Worm (Caenorhabditis elegans): ENCODE measurements around the gene C50B6.9.

Gene C50B6.9

ce11 chrV:13335883-13336419 lies at the start of gene C50B6.9:
Gene C50B6.9 (plus strand): TSS chrV:13336369.
- TF ChIP-seq ets-4 (tag; optimal IDR thresholded peaks at IDR 0.05) (no peak), ceh-48 (tag; optimal IDR thresholded peaks at IDR 0.05) (no peak), madf-2 (tag; optimal IDR thresholded peaks at IDR 0.05) (no peak), C08G9.2 (tag; optimal IDR thresholded peaks at IDR 0.05) (no peak), ceh-30 (tag; optimal IDR thresholded peaks at IDR 0.05) (no peak), sdc-2 (tag; optimal IDR thresholded peaks at IDR 0.05) (no peak), hlh-30 (tag; optimal IDR thresholded peaks at IDR 0.05; ENCODE audit: insufficient read depth) (peak; percentile 1), lim-6 (tag; optimal IDR thresholded peaks at IDR 0.05) (no peak)

- TF ChIP-seq pha-2 (tag; optimal IDR thresholded peaks at IDR 0.05) (no peak), ceh-6 (GFP tag; optimal IDR thresholded peaks at IDR 0.05) (no peak), ets-4 (tag; optimal IDR thresholded peaks at IDR 0.05) (no peak), che-1 (tag; optimal IDR thresholded peaks at IDR 0.05) (no peak), C08G9.2 (tag; optimal IDR thresholded peaks at IDR 0.05) (no peak), odd-2 (tag; optimal IDR thresholded peaks at IDR 0.05) (no peak), pat-9 (tag; optimal IDR thresholded peaks at IDR 0.05) (no peak), dve-1 (tag; optimal IDR thresholded peaks at IDR 0.05) (no peak), hlh-13 (GFP tag; optimal IDR thresholded peaks at IDR 0.05) (no peak), pag-3 (tag; optimal IDR thresholded peaks at IDR 0.05; ENCODE audit: borderline replicate concordance) (no peak), sdc-2 (tag; optimal IDR thresholded peaks at IDR 0.05) (no peak), ceh-30 (tag; optimal IDR thresholded peaks at IDR 0.05) (no peak), ztf-16 (tag; optimal IDR thresholded peaks at IDR 0.05) (no peak), K09A11.1 (tag; optimal IDR thresholded peaks at IDR 0.05; ENCODE audit: insufficient read depth) (no peak), unc-42 (tag; optimal IDR thresholded peaks at IDR 0.05) (no peak), fkh-6 (tag; optimal IDR thresholded peaks at IDR 0.05) (no peak)
Observed at ce11 chrV:13286525-13286924, 49.6 kb upstream of the C50B6.9 start.

ce11 chrV:13288881-13289280 lies 47.3 kb upstream of the C50B6.9 start:
- TF ChIP-seq K02D7.2 (tag; optimal IDR thresholded peaks at IDR 0.05) (no peak), unc-55 (GFP tag; optimal IDR thresholded peaks at IDR 0.05) (peak; percentile 6), hlh-8 (tag; optimal IDR thresholded peaks at IDR 0.05) (no peak), nhr-232 (tag; optimal IDR thresholded peaks at IDR 0.05) (no peak), ceh-30 (tag; optimal IDR thresholded peaks at IDR 0.05) (no peak), pha-2 (tag; optimal IDR thresholded peaks at IDR 0.05) (no peak)

- TF ChIP-seq unc-42 (tag; optimal IDR thresholded peaks at IDR 0.05) (peak; percentile 73), ztf-16 (tag; optimal IDR thresholded peaks at IDR 0.05) (no peak)
Observed at ce11 chrV:13294507-13294906, 41.7 kb upstream of the C50B6.9 start.

- TF ChIP-seq ttx-3 (tag; optimal IDR thresholded peaks at IDR 0.05) (no peak), zip-5 (tag; optimal IDR thresholded peaks at IDR 0.05) (no peak), K02D7.2 (tag; optimal IDR thresholded peaks at IDR 0.05) (no peak), T23F11.4 (GFP tag; optimal IDR thresholded peaks at IDR 0.05) (no peak), hlh-8 (tag; optimal IDR thresholded peaks at IDR 0.05) (no peak), hlh-15 (tag; optimal IDR thresholded peaks at IDR 0.05) (no peak), tbx-2 (tag; optimal IDR thresholded peaks at IDR 0.05) (no peak), fkh-10 (GFP tag; optimal IDR thresholded peaks at IDR 0.05) (no peak), ceh-2 (tag; optimal IDR thresholded peaks at IDR 0.05) (no peak)
Observed at ce11 chrV:13295859-13296258, 40.3 kb upstream of the C50B6.9 start, which contains the start of gene uig-1. Gene uig-1 (minus strand): TSS chrV:13295978.

ce11 chrV:13297220-13297619 lies 38.9 kb upstream of the C50B6.9 start, which contains the start of gene C26E1.1:
Gene C26E1.1 (plus strand): TSS chrV:13297520.
- no peak for TF ChIP-seq pqm-1 (tag; optimal IDR thresholded peaks at IDR 0.05)
- no peak for TF ChIP-seq nhr-11 (tag; optimal IDR thresholded peaks at IDR 0.05)
- no peak for TF ChIP-seq sdc-2 (tag; optimal IDR thresholded peaks at IDR 0.05)
- no peak for TF ChIP-seq pax-1 (tag; optimal IDR thresholded peaks at IDR 0.05)
- no peak for TF ChIP-seq pat-9 (tag; optimal IDR thresholded peaks at IDR 0.05)
- no peak for TF ChIP-seq lim-6 (tag; optimal IDR thresholded peaks at IDR 0.05)
- no peak for TF ChIP-seq ceh-34 (tag; optimal IDR thresholded peaks at IDR 0.05)
- TF ChIP-seq nfya-1 (tag; optimal IDR thresholded peaks at IDR 0.05): no peak

Data from whole organism, late embryonic.